Worm (Caenorhabditis elegans): ENCODE results near the gene T13C2.7.
"Not testable (repeated sequence)": the region's sequence is repeated elsewhere in the genome, so short reads cannot be mapped to it uniquely, and the experiment has no call there.

Gene T13C2.7

ce11 chrII:6775076-6775475 lies 4.1 kb upstream of the T13C2.7 start, which contains the start of gene agr-1:
agr-1 (minus strand) TSS chrII:6775176.
- TF ChIP-seq unc-42, ets-4, lin-11 (tag; optimal IDR thresholded peaks at IDR 0.05): not testable (repeated sequence)

ce11 chrII:6776418-6777034 lies 2.7 kb upstream of the T13C2.7 start, which contains the start of gene ssup-72:
ssup-72 (plus strand) TSS chrII:6776598.
- TF ChIP-seq ahr-1 (tag; optimal IDR thresholded peaks at IDR 0.05) (no peak), madf-2 (tag; optimal IDR thresholded peaks at IDR 0.05) (no peak), tbx-2 (tag; optimal IDR thresholded peaks at IDR 0.05) (peak; percentile 74), pha-4 (tag; optimal IDR thresholded peaks at IDR 0.05) (no peak), lim-6 (tag; optimal IDR thresholded peaks at IDR 0.05) (peak; percentile 14), odd-2 (tag; optimal IDR thresholded peaks at IDR 0.05) (no peak), unc-55 (GFP tag; optimal IDR thresholded peaks at IDR 0.05) (no peak), elt-2 (tag; optimal IDR thresholded peaks at IDR 0.05) (peak; percentile 39), ceh-24 (tag; optimal IDR thresholded peaks at IDR 0.05) (no peak), fkh-6 (tag; optimal IDR thresholded peaks at IDR 0.05) (no peak), ref-2 (tag; optimal IDR thresholded peaks at IDR 0.05) (peak; percentile 35), eyg-1 (tag; optimal IDR thresholded peaks at IDR 0.05) (no peak), pqm-1 (tag; optimal IDR thresholded peaks at IDR 0.05) (no peak), gmeb-2 (tag; optimal IDR thresholded peaks at IDR 0.05) (no peak), pha-2 (tag; optimal IDR thresholded peaks at IDR 0.05) (no peak), ama-1 (optimal IDR thresholded peaks at IDR 0.05) (no peak), ets-4 (tag; optimal IDR thresholded peaks at IDR 0.05) (peak; percentile 67), elt-4 (tag; optimal IDR thresholded peaks at IDR 0.05) (no peak), hlh-15 (tag; optimal IDR thresholded peaks at IDR 0.05) (no peak), mec-3 (tag; optimal IDR thresholded peaks at IDR 0.05; ENCODE audit: borderline replicate concordance) (no peak), unc-3 (GFP tag; conservative IDR thresholded peaks at IDR 0.05) (no peak), unc-3 (tag; optimal IDR thresholded peaks at IDR 0.05) (no peak), ceh-19 (GFP tag; optimal IDR thresholded peaks at IDR 0.05) (no peak), pat-9 (tag; optimal IDR thresholded peaks at IDR 0.05) (no peak), lin-11 (tag; optimal IDR thresholded peaks at IDR 0.05) (no peak), pag-3 (tag; optimal IDR thresholded peaks at IDR 0.05; ENCODE audit: borderline replicate concordance) (no peak), hlh-8 (tag; optimal IDR thresholded peaks at IDR 0.05) (peak; percentile 72), hlh-30 (tag; optimal IDR thresholded peaks at IDR 0.05; ENCODE audit: insufficient read depth) (no peak), che-1 (tag; optimal IDR thresholded peaks at IDR 0.05) (no peak), zip-5 (tag; optimal IDR thresholded peaks at IDR 0.05) (peak; percentile 59), pax-1 (tag; optimal IDR thresholded peaks at IDR 0.05) (no peak), unc-42 (tag; optimal IDR thresholded peaks at IDR 0.05) (peak; percentile 32), sox-4 (tag; optimal IDR thresholded peaks at IDR 0.05) (no peak), ttx-3 (tag; optimal IDR thresholded peaks at IDR 0.05) (no peak), dve-1 (tag; optimal IDR thresholded peaks at IDR 0.05) (no peak), hlh-13 (GFP tag; optimal IDR thresholded peaks at IDR 0.05) (no peak), nhr-11 (tag; optimal IDR thresholded peaks at IDR 0.05) (no peak), syd-9 (tag; optimal IDR thresholded peaks at IDR 0.05) (no peak), ceh-9 (tag; optimal IDR thresholded peaks at IDR 0.05) (no peak), ceh-2 (tag; optimal IDR thresholded peaks at IDR 0.05) (peak; percentile 77), fkh-10 (GFP tag; optimal IDR thresholded peaks at IDR 0.05) (no peak), fax-1 (tag; optimal IDR thresholded peaks at IDR 0.05) (no peak), tbx-7 (tag; optimal IDR thresholded peaks at IDR 0.05) (peak; percentile 82), Y22D7AL.16 (tag; optimal IDR thresholded peaks at IDR 0.05) (no peak), nfya-1 (tag; optimal IDR thresholded peaks at IDR 0.05) (peak; percentile 4), ceh-18 (tag; optimal IDR thresholded peaks at IDR 0.05) (no peak), sox-2 (GFP tag; IDR thresholded peaks at IDR 0.05) (no peak; the same call in 1 of the 2 replicates), hlh-6 (tag; optimal IDR thresholded peaks at IDR 0.05) (no peak), sdc-2 (tag; optimal IDR thresholded peaks at IDR 0.05) (no peak), ztf-16 (tag; optimal IDR thresholded peaks at IDR 0.05) (no peak), F13H6.1 (tag; optimal IDR thresholded peaks at IDR 0.05) (no peak)

Measured in whole organism, late embryonic.